Fruit fly (Drosophila melanogaster): ENCODE results near the gene CG32700.

The CG32700 gene

DNA sequence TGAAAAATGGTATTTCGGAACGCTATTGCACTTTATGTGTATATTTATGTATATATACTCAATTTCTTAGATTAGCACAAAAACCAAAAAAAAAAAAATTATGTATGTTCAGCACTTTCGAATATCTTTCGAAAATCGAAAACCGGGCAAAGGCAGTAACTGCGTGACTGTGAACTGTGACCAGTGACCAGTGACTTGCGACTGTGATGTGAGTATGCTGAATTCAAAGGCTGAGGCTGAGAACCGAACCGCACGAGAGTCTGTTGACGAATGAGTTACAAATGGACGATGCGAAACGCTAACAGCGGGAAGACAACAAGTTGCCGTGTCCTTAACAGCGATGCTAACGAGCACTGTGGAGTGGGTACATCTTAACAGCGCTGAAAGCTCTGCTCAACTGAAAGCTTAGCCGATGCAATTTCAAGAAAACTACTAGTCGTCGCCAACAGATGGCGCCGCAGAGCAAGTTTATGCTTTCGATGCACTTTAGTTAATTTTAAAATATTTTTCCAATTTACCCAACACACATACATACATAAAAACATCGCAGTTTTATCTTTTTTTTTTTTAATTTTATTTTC, at the start of gene CG32700:
CG32700 (minus strand) TSS at position 274 of the 581 bp plus-strand sequence.
- TF ChIP-seq noc (tag; optimal IDR thresholded peaks at IDR 0.05), result no peak

DNA sequence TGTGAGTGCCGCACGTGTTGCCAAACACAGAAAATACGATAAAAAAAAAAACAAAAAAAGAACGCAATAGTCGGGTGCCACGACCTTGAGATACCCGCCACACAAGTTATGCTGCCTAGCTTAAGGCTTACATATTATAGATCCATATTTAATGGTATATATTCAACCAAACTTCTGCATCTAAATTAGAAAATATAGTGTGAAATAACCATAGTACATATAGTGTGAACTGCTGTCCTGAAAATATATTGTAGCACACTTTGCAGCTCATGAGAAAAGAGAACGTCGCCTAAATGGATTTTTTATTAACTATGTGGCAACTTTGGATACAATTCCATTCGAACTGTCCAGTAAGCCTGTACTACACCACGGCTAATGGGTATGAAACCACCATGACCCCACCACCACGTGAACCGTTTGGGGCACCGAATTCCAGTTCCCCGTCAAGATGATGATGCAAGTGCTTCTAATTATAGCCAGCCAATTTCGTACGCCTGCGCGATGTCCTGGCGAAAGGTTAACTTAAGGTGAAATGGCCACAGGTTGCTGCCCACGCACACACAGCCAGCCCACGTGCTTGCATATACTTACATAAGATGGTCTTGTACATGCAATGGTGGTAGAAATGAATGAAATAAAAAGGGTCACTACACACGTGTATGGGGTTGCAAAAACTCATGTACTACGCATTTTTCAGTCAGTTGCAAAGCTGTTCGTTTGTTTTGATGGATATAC, 49.6 kb upstream of the CG32700 start:
- TF ChIP-seq noc (tag; optimal IDR thresholded peaks at IDR 0.05), result peak; percentile 37

DNA sequence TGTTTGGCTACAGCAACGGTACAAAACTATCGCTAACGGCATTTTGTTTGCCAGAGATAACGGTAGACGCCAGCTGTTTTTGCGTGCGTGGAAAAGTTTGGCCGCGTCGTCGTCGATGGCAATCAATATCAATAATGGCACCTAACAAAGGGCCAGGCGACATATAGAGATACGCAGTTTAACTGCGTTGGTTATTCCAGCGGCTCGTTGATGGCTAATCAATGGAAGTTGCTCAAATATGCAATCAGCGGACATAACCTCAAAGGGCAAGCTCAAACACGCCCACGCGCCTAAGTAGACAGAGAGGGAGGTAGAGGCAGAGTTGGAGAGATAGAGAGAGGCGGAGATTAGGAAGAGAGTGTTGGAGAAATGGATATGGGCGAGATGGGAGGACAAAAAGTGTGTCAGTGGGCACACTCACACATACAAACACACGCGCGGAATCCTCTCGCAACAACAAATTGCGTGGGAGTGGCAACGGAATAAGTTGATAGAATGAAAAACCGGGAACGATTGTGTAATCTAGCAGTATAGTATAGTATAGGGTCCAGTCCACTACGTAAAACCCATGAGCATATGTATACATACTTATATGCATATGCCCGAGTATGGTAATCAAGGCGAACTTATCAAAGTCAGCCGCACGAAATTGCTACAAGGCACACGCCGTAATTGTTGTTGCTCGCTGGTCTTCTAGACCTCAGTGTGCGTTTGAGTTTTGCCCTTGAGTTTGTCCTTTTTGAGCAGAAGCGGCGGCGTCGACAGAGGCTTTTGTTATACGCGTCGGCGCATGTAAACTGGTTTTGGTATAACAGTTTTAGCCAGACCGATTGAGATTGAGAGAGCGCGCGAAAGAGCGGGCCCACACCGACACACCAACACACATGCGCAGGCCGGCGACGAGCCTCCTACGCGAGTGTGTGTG, 48.8 kb upstream of the CG32700 start:
- no peak for TF ChIP-seq noc (tag; optimal IDR thresholded peaks at IDR 0.05)

DNA sequence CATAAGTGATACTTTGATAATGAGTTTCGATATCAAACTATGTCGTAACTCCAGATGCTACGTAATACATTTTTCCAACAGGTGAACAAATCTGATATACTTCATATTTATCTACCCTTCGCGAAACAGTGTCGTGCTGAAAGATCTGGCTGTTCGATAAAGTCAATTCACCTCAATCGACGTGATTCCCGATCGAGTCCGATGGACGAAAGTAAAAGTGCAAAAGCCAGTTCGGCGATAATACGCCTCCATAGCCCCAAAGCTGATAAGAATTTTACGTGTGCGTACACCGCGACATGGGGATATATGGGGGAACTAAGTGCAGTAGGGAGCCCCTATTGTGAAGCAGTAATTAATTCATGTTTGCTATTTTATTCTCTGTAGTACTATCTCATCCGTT, 47.5 kb upstream of the CG32700 start:
- TF ChIP-seq noc (tag; optimal IDR thresholded peaks at IDR 0.05), result no peak

- TF ChIP-seq noc (tag; optimal IDR thresholded peaks at IDR 0.05), result no peak
These were observed 44.8 kb upstream of the CG32700 start for dm6 chrX:9595312-9595931.

DNA sequence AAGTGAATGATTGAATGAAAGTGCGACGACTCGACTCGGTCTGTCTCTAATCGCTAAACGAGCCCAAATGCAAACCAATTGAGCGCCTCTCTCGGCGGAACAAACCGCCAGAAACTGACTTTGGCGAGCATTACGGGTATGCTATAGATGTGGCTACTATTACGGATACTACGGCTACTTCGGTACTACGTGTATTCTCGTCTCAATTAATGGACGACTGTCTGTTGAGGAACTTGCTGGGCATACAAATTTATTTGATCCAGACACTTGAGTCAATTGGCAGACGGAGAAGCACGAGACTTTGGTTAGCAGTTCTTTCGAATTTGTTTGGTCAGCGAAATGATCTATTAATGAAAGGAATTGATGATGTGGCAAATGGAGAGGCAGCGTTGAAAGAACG, 43.8 kb upstream of the CG32700 start:
- no peak for TF ChIP-seq noc (tag; optimal IDR thresholded peaks at IDR 0.05)

DNA sequence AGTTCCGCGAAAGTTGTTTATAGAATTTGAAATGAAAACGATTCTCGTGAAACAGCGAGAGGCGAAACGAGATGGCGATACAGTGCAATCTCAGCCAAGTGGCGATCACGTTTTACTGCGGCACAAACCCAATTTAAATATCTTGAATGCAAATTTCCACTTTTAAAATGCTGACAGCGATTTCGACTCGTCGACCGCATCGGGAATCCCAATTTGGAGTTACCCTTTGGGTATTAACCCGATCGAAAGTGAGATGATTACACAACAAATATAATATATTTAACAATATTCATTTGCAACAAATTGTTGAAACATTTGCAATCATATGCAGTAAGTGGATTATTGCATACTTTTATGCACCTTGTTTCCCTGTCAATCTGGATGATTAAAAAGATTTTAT, 40.0 kb upstream of the CG32700 start:
- no peak for TF ChIP-seq noc (tag; optimal IDR thresholded peaks at IDR 0.05)

DNA sequence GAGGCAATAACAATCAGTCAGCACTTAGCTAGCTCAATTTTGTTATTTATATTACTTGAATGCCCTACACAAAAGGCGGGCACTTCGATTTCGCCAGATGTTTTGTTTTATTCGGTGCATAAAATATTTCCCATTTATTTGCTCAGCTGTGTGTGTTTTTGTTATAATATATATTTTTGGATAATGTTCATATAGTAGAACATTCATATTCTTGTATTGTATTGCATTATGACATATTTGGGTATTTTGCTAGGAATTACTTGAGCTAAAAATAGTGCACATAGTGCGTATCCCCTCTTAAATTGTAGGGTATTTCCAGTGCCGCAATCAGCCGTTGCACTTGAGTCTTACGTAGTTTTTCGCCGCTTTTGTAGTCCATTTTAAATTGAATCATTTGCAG, 39.3 kb upstream of the CG32700 start:
- TF ChIP-seq noc (tag; optimal IDR thresholded peaks at IDR 0.05), result peak; percentile 79

DNA sequence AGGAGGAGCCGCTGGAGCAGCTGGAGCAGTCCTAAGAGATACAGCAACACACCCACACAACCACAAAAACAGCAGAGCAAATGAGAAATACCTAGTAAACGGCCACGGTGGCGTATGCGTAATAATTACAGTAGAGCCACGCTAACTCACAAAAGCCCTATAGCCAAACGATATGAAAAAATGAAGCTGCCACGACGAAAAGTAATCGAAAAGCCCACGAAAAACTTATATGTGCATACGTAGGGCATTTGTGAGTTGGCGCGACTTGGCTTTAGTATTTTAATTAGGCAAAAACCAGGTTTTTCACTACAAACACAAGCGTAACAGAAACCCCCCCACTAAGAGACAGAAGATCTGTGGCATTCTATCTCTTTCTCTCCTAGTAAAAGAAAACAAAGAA, 37.2 kb upstream of the CG32700 start:
- TF ChIP-seq noc (tag; optimal IDR thresholded peaks at IDR 0.05), result no peak

DNA sequence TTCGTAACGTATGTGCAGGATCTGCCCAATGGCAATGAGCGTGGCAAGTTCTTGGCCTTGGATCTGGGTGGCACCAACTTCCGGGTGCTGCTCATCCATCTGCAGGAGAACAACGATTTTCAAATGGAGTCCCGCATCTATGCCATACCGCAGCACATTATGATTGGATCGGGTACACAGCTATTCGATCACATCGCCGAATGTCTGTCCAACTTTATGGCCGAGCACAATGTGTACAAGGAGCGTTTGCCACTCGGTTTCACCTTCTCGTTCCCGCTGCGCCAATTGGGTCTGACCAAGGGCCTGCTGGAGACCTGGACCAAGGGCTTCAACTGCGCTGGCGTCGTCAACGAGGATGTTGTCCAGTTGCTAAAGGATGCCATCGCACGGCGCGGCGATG, 36.0 kb upstream of the CG32700 start:
- TF ChIP-seq noc (tag; optimal IDR thresholded peaks at IDR 0.05), result no peak

DNA sequence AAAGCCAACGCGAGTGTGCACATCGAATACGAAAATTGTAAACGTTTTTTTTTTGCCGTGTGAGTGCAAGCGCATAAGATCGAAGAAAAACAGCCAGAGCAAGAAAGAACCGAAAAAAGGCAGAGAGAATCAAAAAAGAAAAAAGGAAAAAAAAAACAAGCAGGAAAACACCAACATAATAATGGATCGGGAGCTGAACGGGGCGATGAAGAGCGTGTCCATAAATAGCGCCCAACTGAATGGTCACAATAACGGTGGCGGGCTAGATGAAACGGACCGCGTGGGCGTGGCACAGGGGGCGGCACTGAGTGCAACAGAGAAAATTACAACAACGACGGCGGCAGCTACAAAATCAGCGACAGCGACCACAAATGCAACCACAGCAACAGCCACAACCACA, 35.4 kb upstream of the CG32700 start:
- no peak for TF ChIP-seq noc (tag; optimal IDR thresholded peaks at IDR 0.05)

DNA sequence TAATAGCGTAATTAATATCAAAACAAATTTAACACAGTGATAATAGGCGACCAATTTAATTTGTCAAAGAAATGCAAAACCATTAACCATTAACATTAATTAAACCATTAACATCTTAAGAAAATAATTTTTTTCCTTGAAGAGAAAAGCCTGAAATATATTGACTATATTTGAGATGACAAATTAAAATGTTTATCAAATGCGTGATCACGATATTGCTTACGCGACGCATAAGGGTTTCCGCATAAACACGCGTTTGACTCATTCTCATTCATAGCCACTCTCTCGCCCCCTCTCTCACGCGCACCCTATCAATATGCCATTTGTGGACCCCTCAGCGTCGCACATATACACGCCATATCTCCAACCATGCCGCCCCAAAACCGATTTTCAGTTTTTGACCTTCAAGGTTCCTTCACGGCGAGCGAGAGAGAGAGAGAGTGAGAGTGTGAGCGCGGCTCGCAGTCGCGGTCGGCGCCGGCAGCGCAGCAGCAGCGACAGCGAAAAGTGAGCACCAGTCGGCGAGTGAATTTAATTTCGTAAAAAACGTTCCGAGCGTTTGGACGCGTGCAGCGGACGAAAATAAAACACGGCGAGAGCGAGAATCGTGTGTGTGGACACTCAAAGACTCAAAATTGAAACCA, 34.8 kb upstream of the CG32700 start, which contains the start of gene Hex-A:
Hex-A (plus strand) TSS at position 317 of the 644 bp plus-strand sequence.
- peak; percentile 99 for TF ChIP-seq noc (tag; optimal IDR thresholded peaks at IDR 0.05)

DNA sequence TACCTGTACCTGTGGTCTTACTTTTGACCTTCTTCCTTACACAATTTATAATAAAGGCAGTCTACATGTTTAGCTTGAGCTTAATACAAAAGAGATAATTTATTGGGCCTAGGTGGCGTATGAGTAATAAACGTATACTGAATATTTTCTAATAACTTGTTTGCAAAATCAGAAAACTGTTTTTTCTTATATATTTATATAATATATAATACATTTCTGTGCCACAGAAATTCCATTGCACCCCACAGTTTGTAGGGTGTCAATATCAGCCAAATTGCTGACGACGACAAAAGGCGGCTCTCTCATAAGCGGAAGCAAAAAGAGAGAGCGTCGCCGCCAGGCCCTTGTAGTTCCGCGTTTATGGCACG, 34.3 kb upstream of the CG32700 start:
- no peak for TF ChIP-seq noc (tag; optimal IDR thresholded peaks at IDR 0.05)

dm6 chrX:9584104-9584947, 33.7 kb upstream of the CG32700 start:
- TF ChIP-seq noc (tag; optimal IDR thresholded peaks at IDR 0.05), result no peak

All from whole organism, larva.